Fruit fly (Drosophila melanogaster) whole organism, adult: ENCODE data around the gene Ssb-c31a.

ENCODE experiments used
- CG11617 ChIP-seq: fragments of 200-800 bp; sonication (Bioruptor generic); optimal IDR thresholded peaks from 2 replicates; lab custom pipeline; 2017; ENCODE audit warnings: mild to moderate bottlenecking, missing biosample characterization, missing genetic modification reagents, missing genetic modification characterization
- CG1620 ChIP-seq: fragments of 200-800 bp; sonication (Bioruptor generic); optimal IDR thresholded peaks from 2 replicates; lab custom pipeline; 2016; ENCODE audit warnings: missing biosample characterization, missing genetic modification characterization
- CG7101 ChIP-seq: fragments of 200-800 bp; sonication (Bioruptor generic); optimal IDR thresholded peaks from 2 replicates; lab custom pipeline; 2018; ENCODE audit warnings: missing biosample characterization, mild to moderate bottlenecking, missing genetic modification characterization, moderate library complexity
- Mnt ChIP-seq: fragments of 200-800 bp; sonication (Bioruptor generic); optimal IDR thresholded peaks from 2 replicates; lab custom pipeline; 2016; ENCODE audit warnings: missing biosample characterization, mild to moderate bottlenecking, missing genetic modification characterization
- cnc ChIP-seq, 2 experiments: fragments of >200 bp; optimal IDR thresholded peaks; 2 replicates each; lab custom pipeline; 2017
- tj ChIP-seq: fragments of 200-800 bp; sonication (Bioruptor generic); optimal IDR thresholded peaks from 3 replicates; lab custom pipeline; 2017; ENCODE audit warnings: missing biosample characterization, mild to moderate bottlenecking, missing genetic modification characterization, moderate library complexity

DNA sequence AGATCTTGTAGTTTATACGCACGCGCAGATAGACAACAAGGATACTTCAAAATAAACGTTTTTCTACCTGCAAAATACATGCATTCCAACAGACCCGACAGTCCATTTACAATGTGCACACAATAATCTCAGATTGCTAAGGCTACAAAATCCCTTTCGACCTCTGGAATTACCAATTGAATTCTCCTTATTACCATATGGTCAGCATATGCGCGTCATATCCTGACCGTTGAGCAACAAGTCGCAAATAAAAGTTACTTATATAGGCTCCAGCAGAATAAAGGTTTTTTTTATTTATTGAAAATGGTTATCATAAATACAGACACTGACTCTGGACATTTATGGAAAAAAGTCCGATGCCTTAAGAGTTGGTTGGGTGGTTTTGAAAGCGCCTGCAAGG lies 1.8 kb upstream of the Ssb-c31a start:
- no peak for TF ChIP-seq CG7101 (tag; lab: Kevin White, UChicago)
- no peak for TF ChIP-seq cnc (optimal IDR thresholded peaks at IDR 0.05; lab: Kevin White, UChicago)
- TF ChIP-seq CG11617 (GFP tag; lab: Kevin White, UChicago), result no peak
- no peak for TF ChIP-seq tj
- no peak for TF ChIP-seq CG1620 (GFP tag; lab: Kevin White, UChicago)
- no peak for TF ChIP-seq Mnt
